Fruit fly (Drosophila melanogaster): ENCODE data around the gene CG42680.

Gene CG42680

dm6 chr2L:14552141-14552748, 35.8 kb downstream of the CG42680 start:
- TF ChIP-seq toe (GFP tag; optimal IDR thresholded peaks at IDR 0.05) (no peak), CG14711 (tag; optimal IDR thresholded peaks at IDR 0.05) (no peak), bab1 (GFP tag; optimal IDR thresholded peaks at IDR 0.05) (no peak), kay (GFP tag; ENCODE audit: borderline replicate concordance) (no peak), Clk (GFP tag; optimal IDR thresholded peaks at IDR 0.05) (no peak), CG7101 (tag; optimal IDR thresholded peaks at IDR 0.05) (no peak), CG33017 (tag; optimal IDR thresholded peaks at IDR 0.05) (no peak), CG5204 (GFP tag; optimal IDR thresholded peaks at IDR 0.05) (no peak)

dm6 chr2L:14550653-14551352, 37.2 kb downstream of the CG42680 start:
- TF ChIP-seq CG7045 (GFP tag; optimal IDR thresholded peaks at IDR 0.05) (no peak), CG7101 (tag; optimal IDR thresholded peaks at IDR 0.05) (no peak), cic (GFP tag; optimal IDR thresholded peaks at IDR 0.05) (no peak), toe (GFP tag; optimal IDR thresholded peaks at IDR 0.05) (no peak), CG12768 (GFP tag; optimal IDR thresholded peaks at IDR 0.05) (no peak), Mnt (GFP tag; optimal IDR thresholded peaks at IDR 0.05) (no peak), Hr96 (GFP tag; optimal IDR thresholded peaks at IDR 0.05) (no peak), CG1620 (GFP tag; optimal IDR thresholded peaks at IDR 0.05) (no peak), CG5204 (GFP tag; optimal IDR thresholded peaks at IDR 0.05) (no peak), pad (GFP tag; optimal IDR thresholded peaks at IDR 0.05) (no peak), kay (GFP tag; ENCODE audit: borderline replicate concordance) (no peak), CG14711 (tag; optimal IDR thresholded peaks at IDR 0.05) (no peak), CG11617 (GFP tag; optimal IDR thresholded peaks at IDR 0.05) (no peak), tj (GFP tag; optimal IDR thresholded peaks at IDR 0.05) (no peak), ovo (GFP tag; optimal IDR thresholded peaks at IDR 0.05) (no peak), CG33017 (tag; optimal IDR thresholded peaks at IDR 0.05) (no peak)

dm6 chr2L:14549009-14549408, 39.0 kb downstream of the CG42680 start, which contains the start of gene CG4218:
Gene CG4218, minus strand, starts transcription at chr2L:14549109.
- TF ChIP-seq CG14711 (tag; optimal IDR thresholded peaks at IDR 0.05) (no peak), kay (GFP tag; ENCODE audit: borderline replicate concordance) (no peak), Hr96 (GFP tag; optimal IDR thresholded peaks at IDR 0.05) (no peak), Clk (GFP tag; optimal IDR thresholded peaks at IDR 0.05) (no peak), CG33017 (tag; optimal IDR thresholded peaks at IDR 0.05) (no peak), CG7101 (tag; optimal IDR thresholded peaks at IDR 0.05) (no peak), CG5204 (GFP tag; optimal IDR thresholded peaks at IDR 0.05) (no peak), Mnt (GFP tag; optimal IDR thresholded peaks at IDR 0.05) (no peak), CG12768 (GFP tag; optimal IDR thresholded peaks at IDR 0.05) (no peak), toe (GFP tag; optimal IDR thresholded peaks at IDR 0.05) (no peak), CG11617 (GFP tag; optimal IDR thresholded peaks at IDR 0.05) (no peak), tj (GFP tag; optimal IDR thresholded peaks at IDR 0.05) (no peak), pad (GFP tag; optimal IDR thresholded peaks at IDR 0.05) (no peak)

dm6 chr2L:14546629-14547366, 41.2 kb downstream of the CG42680 start:
- TF ChIP-seq CG7045 (GFP tag; optimal IDR thresholded peaks at IDR 0.05): no peak
- no peak for TF ChIP-seq Mnt (GFP tag; optimal IDR thresholded peaks at IDR 0.05)
- TF ChIP-seq Crg-1 (GFP tag; optimal IDR thresholded peaks at IDR 0.05): no peak
- TF ChIP-seq toe (GFP tag; optimal IDR thresholded peaks at IDR 0.05): no peak
- no peak for TF ChIP-seq Hr96 (GFP tag; optimal IDR thresholded peaks at IDR 0.05)
- no peak for TF ChIP-seq pad (GFP tag; optimal IDR thresholded peaks at IDR 0.05)
- TF ChIP-seq ovo (GFP tag; optimal IDR thresholded peaks at IDR 0.05): no peak
- TF ChIP-seq CG7101 (tag; optimal IDR thresholded peaks at IDR 0.05): no peak
- no peak for TF ChIP-seq CG5204 (GFP tag; optimal IDR thresholded peaks at IDR 0.05)
- TF ChIP-seq CG1620 (GFP tag; optimal IDR thresholded peaks at IDR 0.05): no peak
- no peak for TF ChIP-seq CG11617 (GFP tag; optimal IDR thresholded peaks at IDR 0.05)
- no peak for TF ChIP-seq bab1 (GFP tag; optimal IDR thresholded peaks at IDR 0.05)

- TF ChIP-seq CG5204 (GFP tag; optimal IDR thresholded peaks at IDR 0.05) (no peak), CG12768 (GFP tag; optimal IDR thresholded peaks at IDR 0.05) (no peak)
These were observed 42.7 kb downstream of the CG42680 start for dm6 chr2L:14545319-14545740.

dm6 chr2L:14540539-14541106, 47.4 kb downstream of the CG42680 start:
- TF ChIP-seq pad (GFP tag; optimal IDR thresholded peaks at IDR 0.05) (no peak), CG7045 (GFP tag; optimal IDR thresholded peaks at IDR 0.05) (no peak), CG12768 (GFP tag; optimal IDR thresholded peaks at IDR 0.05) (no peak), kay (GFP tag; ENCODE audit: borderline replicate concordance) (no peak), CG7101 (tag; optimal IDR thresholded peaks at IDR 0.05) (no peak), cic (GFP tag; optimal IDR thresholded peaks at IDR 0.05) (no peak), Mnt (GFP tag; optimal IDR thresholded peaks at IDR 0.05) (no peak), ovo (GFP tag; optimal IDR thresholded peaks at IDR 0.05) (no peak), CG1620 (GFP tag; optimal IDR thresholded peaks at IDR 0.05) (no peak)

All from whole organism, adult.